Worm (Caenorhabditis elegans): Measurements from ENCODE around the gene srsx-7.

DNA sequence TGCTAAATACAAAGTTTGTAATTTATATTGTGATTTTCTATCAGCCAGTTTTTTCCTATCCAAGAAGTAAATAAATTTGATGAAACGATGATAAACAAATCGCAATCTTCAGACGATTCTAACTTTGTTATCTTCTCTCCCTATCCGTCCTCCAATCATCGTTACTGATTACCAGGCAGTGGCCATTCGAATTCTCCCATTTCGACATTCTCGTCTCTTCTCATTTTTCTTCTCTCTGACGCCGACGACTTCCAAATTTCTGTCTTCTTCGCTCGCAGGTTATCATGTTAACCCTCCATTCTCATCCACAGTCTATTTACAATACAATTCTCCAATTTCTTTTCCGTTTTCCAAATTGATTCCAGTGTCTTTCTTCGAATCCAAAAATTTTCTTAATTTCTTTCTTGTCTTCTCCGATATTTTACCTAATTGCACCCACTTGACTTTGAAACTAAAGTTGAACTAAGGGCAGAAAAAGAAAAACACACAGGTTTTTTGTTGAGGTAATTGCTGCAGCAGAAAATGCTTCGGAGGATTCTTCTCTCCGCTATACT lies 47.1 kb upstream of the srsx-7 start, which contains the start of gene F40A3.2:
- no peak for TF ChIP-seq unc-86 (tag; optimal IDR thresholded peaks at IDR 0.05)
- no peak for TF ChIP-seq pat-9 (tag; optimal IDR thresholded peaks at IDR 0.05)
- TF ChIP-seq nfya-1 (tag; optimal IDR thresholded peaks at IDR 0.05): no peak
- TF ChIP-seq ztf-16 (tag; optimal IDR thresholded peaks at IDR 0.05): no peak
- no peak for TF ChIP-seq ceh-18 (tag; optimal IDR thresholded peaks at IDR 0.05)
- no peak for TF ChIP-seq nhr-11 (tag; optimal IDR thresholded peaks at IDR 0.05)
- TF ChIP-seq npax-4 (tag; optimal IDR thresholded peaks at IDR 0.05): no peak
